Worm (Caenorhabditis elegans) whole organism, midembryonic: ENCODE results near the gene egl-43.

ENCODE experiments used
- T22C8.4 ChIP-seq: fragments of 200-800 bp; sonication (Bioruptor generic); IDR thresholded peaks from 2 replicates; pipeline ENCODE4 v1.3.6; 2022; ENCODE audit warnings: missing genetic modification characterization, missing compliant biosample characterization
- cog-1 ChIP-seq: sonication (generic microtip); optimal IDR thresholded peaks from 2 replicates; lab custom pipeline; 2016; ENCODE audit warnings: missing genetic modification characterization, missing compliant biosample characterization
- klf-2 ChIP-seq: fragments of 200-800 bp; sonication (Bioruptor generic); conservative IDR thresholded peaks from 2 replicates; pipeline ENCODE4 v1.3.6; 2022; ENCODE audit warnings: missing genetic modification reagents, missing genetic modification characterization, missing compliant biosample characterization
- med-1 ChIP-seq: sonication (generic microtip); optimal IDR thresholded peaks from 2 replicates; lab custom pipeline; 2017; ENCODE audit warnings: missing genetic modification characterization, mild to moderate bottlenecking, missing compliant biosample characterization, antibody characterized with exemption, missing genetic modification reagents; ENCODE audit not compliant: insufficient read depth
- ztf-29 ChIP-seq: fragments of 200-800 bp; sonication (Bioruptor generic); IDR thresholded peaks from 2 replicates; pipeline ENCODE4 v1.3.6; 2022; ENCODE audit warnings: missing genetic modification reagents, missing genetic modification characterization, missing compliant biosample characterization

DNA sequence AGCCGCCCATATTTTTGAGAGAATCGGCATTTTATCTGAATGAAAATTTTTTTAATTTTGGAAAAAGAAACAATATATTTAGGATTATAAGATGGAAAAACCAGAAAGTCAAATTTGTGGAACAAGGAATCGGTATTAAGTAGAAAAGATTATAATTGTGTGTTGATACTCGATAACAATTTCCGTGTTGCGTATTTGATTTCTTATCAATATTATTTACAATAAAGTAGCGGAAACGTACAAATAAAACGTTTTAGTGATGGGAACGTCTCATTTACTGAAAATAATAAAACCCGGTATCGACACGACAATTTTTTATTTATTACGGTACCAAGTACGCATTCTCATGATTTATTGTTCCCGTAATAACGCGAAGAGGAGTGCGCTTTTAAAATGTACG, 18.1 kb upstream of the egl-43 start, which contains the start of gene C05C10.3:
- no peak for TF ChIP-seq klf-2 (GFP tag; lab: Robert Waterston, UW)
- no peak for TF ChIP-seq T22C8.4 (GFP tag; lab: Robert Waterston, UW)
- TF ChIP-seq cog-1: no peak
- no peak for TF ChIP-seq ztf-29
- TF ChIP-seq med-1 (GFP tag; lab: Kevin White, UChicago): no peak
